Fruit fly (Drosophila melanogaster): ENCODE data around the gene CG18088.

The CG18088 gene

DNA sequence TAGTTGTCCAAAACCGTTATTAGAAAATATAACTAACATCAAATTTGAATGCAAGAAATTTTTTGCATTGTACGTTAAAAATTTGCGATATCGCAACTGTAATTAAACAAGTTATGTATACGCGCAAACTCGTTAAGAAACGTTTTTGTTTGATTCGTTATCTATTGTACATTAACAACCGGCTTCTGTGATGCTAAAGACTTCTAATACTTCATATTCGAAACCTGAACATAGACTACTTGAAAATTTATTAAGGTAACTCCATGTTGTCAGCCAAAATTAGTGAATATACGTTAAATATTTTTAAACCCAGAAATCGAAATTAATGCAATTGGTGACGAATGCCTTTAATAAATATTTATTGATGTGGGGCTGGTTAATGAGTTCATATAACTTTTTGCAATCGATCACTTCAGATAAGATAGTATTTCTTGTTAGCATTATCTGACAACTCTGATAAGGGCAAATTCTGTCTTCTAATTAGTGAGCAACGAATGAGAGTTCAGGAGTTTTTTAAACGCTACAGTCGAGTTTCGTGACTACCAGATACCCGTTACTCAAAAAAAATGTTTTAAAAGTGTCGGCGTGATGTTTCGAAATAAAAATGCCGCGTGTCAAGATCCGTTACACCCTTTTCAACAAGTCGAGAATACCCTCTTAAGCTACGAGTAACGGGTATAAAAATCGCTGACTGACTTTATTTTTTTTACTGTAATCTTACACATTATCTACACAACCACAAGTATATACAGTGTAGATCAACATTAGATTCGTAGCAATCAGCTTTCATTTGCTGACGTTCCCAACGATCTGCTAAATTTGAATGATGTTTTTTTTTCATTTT lies 14.9 kb upstream of the CG18088 start (continued):
- TF ChIP-seq nmo (GFP tag; optimal IDR thresholded peaks at IDR 0.05) (peak; percentile 14), CG13123 (GFP tag; optimal IDR thresholded peaks at IDR 0.05) (no peak), tna (GFP tag; IDR thresholded peaks at IDR 0.05; ENCODE audit: partially characterized antibody) (0 out of 2 replicates have a peak, but pooled peaks have one; percentile 10), mirr (GFP tag; optimal IDR thresholded peaks at IDR 0.05) (peak; percentile 42), Hmx (GFP tag; optimal IDR thresholded peaks at IDR 0.05) (no peak), CG6654 (GFP tag; optimal IDR thresholded peaks at IDR 0.05) (no peak), wek (GFP tag; optimal IDR thresholded peaks at IDR 0.05) (peak; percentile 10), Dip3 (GFP tag; optimal IDR thresholded peaks at IDR 0.05) (peak; percentile 31), ERR (GFP tag; optimal IDR thresholded peaks at IDR 0.05) (no peak), NfI (GFP tag; optimal IDR thresholded peaks at IDR 0.05) (peak; percentile 15), kay (GFP tag; optimal IDR thresholded peaks at IDR 0.05) (peak; percentile 30), CG13296 (GFP tag; optimal IDR thresholded peaks at IDR 0.05) (peak; percentile 7), Ets97D (GFP tag; optimal IDR thresholded peaks at IDR 0.05) (no peak), H2.0 (GFP tag; IDR thresholded peaks at IDR 0.05) (peak; percentile 57), CG6272 (GFP tag; IDR thresholded peaks at IDR 0.05) (peak; percentile 33; the same call in 1 of the 2 replicates), sob (GFP tag; IDR thresholded peaks at IDR 0.05) (peak; percentile 36; the same call in 1 of the 2 replicates), corto (GFP tag; optimal IDR thresholded peaks at IDR 0.05) (no peak), zfh1 (GFP tag; IDR thresholded peaks at IDR 0.05) (0 out of 3 replicates have a peak, but pooled peaks have one; percentile 22), CG8944 (GFP tag; optimal IDR thresholded peaks at IDR 0.05) (peak; percentile 33), BEAF-32 (GFP tag; optimal IDR thresholded peaks at IDR 0.05) (peak; percentile 11), TFAM (GFP tag; optimal IDR thresholded peaks at IDR 0.05) (no peak), ara (GFP tag; IDR thresholded peaks at IDR 0.05) (peak; percentile 54; the same call in 1 of the 2 replicates), CG14710 (tag; optimal IDR thresholded peaks at IDR 0.05) (peak; percentile 3), CG13424 (tag; optimal IDR thresholded peaks at IDR 0.05) (peak; percentile 1), Ptx1 (GFP tag; IDR thresholded peaks at IDR 0.05) (peak; percentile 58), crp (GFP tag; optimal IDR thresholded peaks at IDR 0.05) (no peak), pnt (GFP tag; optimal IDR thresholded peaks at IDR 0.05) (no peak), Trl (optimal IDR thresholded peaks at IDR 0.05) (no peak), Trl (GFP tag; optimal IDR thresholded peaks at IDR 0.05) (no peak), Max (GFP tag; optimal IDR thresholded peaks at IDR 0.05) (no peak), CG7839 (tag; optimal IDR thresholded peaks at IDR 0.05) (peak; percentile 51), Dll (GFP tag; IDR thresholded peaks at IDR 0.05; ENCODE audit: partially characterized antibody) (no peak), CG11695 (GFP tag; IDR thresholded peaks at IDR 0.05) (0 out of 3 replicates have a peak, but pooled peaks have one; percentile 33), dan (GFP tag; IDR thresholded peaks at IDR 0.05) (no peak), CG34224 (GFP tag; IDR thresholded peaks at IDR 0.05; ENCODE audit: partially characterized antibody) (no peak), ase (GFP tag; IDR thresholded peaks at IDR 0.05) (peak; percentile 46; the same call in 1 of the 3 replicates), tio (GFP tag; optimal IDR thresholded peaks at IDR 0.05) (peak; percentile 37), abd-A (tag; optimal IDR thresholded peaks at IDR 0.05) (no peak), CG5245 (GFP tag; optimal IDR thresholded peaks at IDR 0.05) (no peak), CG1233 (GFP tag; optimal IDR thresholded peaks at IDR 0.05) (no peak), dmrt11E (tag; optimal IDR thresholded peaks at IDR 0.05) (peak; percentile 6), YL-1 (GFP tag; optimal IDR thresholded peaks at IDR 0.05) (no peak), CG2889 (GFP tag; IDR thresholded peaks at IDR 0.05) (no peak), CG10274 (GFP tag; optimal IDR thresholded peaks at IDR 0.05) (no peak), CG9437 (GFP tag; optimal IDR thresholded peaks at IDR 0.05) (peak; percentile 16), ac (GFP tag; optimal IDR thresholded peaks at IDR 0.05) (no peak), CkIIα-i1 (GFP tag; IDR thresholded peaks at IDR 0.05) (no peak), CG11093 (GFP tag; IDR thresholded peaks at IDR 0.05) (no peak), CG17802 (tag; optimal IDR thresholded peaks at IDR 0.05) (no peak)

Measured in whole organism, embryonic.